Worm (Caenorhabditis elegans) whole organism, dauer: ENCODE measurements around the gene F31D4.8.

Experiments
- unc-62 ChIP-seq: sonication (generic microtip); optimal IDR thresholded peaks from 2 replicates; lab custom pipeline; 2017; ENCODE audit warnings: missing biosample characterization, missing genetic modification reagents, missing genetic modification characterization

F31D4.8 gene

DNA sequence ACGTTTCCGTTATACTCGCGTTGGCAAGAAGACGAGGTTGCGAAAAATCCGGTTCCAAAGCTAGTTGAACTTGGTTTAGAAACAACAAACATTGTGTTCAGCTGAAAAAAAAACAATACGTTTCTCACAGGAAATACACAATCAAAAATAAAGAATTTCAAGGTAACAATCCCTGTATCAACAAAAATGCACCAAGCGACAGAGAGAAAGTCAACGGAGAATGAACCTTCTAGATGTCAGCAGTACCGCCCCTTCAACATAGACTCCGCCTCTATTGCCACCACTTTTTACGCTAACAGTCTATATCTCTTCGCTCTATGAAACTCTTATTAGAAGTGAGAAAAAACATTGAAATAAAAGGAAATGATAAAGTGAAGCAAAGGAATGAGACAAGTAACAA is at the start of gene F31D4.8:
F31D4.8 (minus strand) TSS at position 101 of the 400 bp plus-strand sequence.
- no peak for TF ChIP-seq unc-62 (GFP tag; lab: Kevin White, UChicago)

DNA sequence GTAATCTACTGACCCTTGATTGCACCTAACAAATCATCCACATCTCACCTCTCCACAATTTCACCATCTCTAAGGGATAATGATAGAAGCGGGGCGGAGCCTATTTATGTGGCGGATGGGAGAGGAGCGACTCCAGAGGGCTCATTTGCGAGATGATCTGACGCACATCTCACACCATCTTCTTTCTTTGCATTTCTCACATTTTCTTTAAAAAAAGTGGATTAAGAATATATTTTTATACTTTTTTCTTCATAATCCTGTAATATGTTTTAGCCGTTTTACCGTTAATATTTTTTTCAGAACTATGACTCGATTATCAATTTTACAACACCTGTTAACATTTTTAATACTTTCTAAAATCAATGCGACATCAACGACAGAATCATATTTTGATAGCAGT is 47.0 kb upstream of the F31D4.8 start, which contains the start of gene pbo-5:
pbo-5 (plus strand) TSS at position 301 of the 400 bp plus-strand sequence.
- no peak for TF ChIP-seq unc-62 (GFP tag; lab: Kevin White, UChicago)

DNA sequence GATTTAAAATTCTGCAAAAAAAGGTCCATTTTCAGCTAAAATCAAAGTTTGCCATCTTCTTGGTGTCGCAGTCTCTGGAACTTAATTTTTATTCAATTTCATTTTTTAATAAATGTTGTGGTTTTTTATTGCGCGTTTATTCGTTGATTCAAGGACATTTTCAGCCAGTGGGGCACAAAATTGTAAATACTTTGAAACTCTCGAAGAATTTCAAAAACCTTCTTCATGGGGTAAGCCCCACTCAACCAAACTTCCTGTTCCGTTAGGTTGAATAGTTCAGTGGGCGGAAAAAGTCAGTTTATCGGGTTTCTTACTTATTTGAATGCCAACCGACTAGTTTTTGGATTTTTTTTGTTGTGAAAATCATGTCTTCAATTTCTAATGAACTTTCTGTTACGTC is 41.9 kb upstream of the F31D4.8 start, which contains the start of gene ttll-9:
ttll-9 (plus strand) TSS at position 301 of the 400 bp plus-strand sequence.
- TF ChIP-seq unc-62 (GFP tag; lab: Kevin White, UChicago): no peak

DNA sequence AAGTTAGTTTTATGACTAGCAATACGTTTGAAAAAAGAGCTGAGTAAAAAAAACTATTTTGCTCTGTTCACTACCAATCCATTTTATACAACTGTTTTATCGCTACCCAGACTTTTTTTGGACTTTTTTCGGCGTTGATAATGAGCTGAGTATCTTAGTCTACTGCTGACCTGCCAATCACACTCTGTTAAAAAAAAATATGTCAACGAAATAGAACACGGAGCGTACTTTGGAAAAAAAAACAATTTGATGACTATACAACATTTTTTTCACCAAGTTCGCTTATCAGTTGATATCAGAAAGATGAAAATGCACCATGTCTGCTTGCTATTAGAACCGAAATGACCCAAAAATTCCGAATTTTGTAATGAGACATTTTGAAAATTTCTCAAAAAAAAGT is 41.5 kb upstream of the F31D4.8 start:
- TF ChIP-seq unc-62 (GFP tag; lab: Kevin White, UChicago): no peak

DNA sequence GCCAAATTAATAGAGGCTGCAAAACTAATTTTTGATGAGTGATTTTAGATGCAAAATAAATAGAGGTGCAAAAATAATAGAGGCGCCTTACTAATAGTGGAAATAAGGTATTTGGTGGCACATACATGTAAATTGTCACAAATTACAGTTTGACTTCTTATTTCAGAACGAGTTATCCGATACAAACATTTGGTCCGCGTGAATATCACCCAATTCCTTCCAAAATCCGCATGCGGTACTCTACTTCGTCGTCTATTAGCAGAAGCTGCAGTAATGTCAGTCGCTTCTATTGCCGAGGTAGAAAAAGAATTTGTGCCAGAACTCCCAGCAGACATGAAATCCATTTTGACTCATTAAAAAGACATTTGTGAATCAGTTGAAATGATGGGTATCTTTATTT is 38.7 kb upstream of the F31D4.8 start:
- no peak for TF ChIP-seq unc-62 (GFP tag; lab: Kevin White, UChicago)

DNA sequence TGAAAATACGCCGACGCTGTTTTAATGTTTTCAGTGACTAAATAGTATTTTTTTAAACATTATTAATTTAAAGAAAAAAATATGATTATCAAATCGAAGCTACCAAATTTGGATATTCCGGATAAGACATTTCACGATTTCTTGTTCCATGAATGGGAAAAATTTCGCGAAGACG is 35.8 kb upstream of the F31D4.8 start, which contains the start of gene acs-12:
acs-12 (plus strand) TSS at position 76 of the 175 bp plus-strand sequence.
- TF ChIP-seq unc-62 (GFP tag; lab: Kevin White, UChicago): no peak

DNA sequence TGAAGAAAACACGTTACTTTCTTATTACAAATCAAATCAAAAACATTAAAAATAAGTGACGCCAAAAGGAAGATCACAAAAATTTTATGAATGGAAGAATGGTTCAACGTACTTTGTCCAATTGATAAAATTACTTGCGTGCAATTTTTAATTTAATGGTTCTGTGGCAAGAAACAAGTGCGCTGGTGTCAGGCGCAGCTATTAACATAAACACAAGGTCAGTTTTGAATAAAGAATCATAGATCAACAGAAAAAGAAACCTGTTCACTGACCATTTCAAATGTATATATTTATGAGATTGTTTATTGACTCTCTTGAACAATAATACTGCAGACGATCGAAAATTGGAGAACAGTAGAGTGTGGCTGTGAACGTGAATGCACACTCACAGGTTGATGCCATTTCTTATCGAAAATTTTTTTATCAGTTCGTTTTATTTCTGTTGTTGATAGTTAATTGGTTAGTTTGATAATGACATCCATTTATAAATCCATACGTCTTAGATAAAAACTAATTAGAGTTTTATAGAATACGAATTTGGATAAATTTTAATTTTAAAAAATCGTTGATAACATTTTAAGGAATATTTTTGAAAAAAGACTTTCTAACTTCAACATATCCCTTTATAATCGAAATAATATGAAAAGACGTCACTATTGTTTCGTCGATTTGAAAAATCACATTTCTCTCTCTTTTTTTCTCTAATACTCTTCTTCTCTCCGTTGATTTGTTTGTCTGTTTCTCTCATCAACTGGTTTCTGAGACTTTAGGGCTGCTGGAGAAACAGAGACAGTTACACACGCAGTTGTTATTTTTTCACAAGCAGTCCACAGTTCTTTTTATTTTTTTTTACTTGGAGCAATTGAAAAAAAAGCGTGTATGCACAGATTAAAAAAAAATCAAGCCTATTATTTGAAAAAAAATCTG is 35.2 kb upstream of the F31D4.8 start, which contains the start of gene amx-3:
amx-3 (minus strand) TSS at position 548 of the 927 bp plus-strand sequence.
- TF ChIP-seq unc-62 (GFP tag; lab: Kevin White, UChicago): no peak

DNA sequence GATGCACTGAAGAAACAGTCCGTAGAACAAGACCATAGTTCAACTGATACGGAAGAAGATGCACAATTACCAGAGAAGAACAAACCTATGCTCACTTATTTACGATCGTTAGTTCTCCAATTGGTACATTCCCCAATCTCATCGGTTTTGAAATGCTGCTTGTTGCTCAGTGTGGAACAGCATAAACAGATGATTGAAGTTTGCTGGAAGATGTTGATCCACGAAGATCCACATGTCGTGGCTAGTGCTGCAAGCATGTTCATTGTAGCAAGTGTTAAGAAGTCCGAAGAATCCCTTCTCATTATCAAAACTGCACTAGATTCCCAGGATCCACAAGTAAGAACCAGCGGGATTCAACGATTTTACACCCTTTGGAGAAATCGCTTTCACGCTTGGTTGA is 23.6 kb upstream of the F31D4.8 start:
- no peak for TF ChIP-seq unc-62 (GFP tag; lab: Kevin White, UChicago)

DNA sequence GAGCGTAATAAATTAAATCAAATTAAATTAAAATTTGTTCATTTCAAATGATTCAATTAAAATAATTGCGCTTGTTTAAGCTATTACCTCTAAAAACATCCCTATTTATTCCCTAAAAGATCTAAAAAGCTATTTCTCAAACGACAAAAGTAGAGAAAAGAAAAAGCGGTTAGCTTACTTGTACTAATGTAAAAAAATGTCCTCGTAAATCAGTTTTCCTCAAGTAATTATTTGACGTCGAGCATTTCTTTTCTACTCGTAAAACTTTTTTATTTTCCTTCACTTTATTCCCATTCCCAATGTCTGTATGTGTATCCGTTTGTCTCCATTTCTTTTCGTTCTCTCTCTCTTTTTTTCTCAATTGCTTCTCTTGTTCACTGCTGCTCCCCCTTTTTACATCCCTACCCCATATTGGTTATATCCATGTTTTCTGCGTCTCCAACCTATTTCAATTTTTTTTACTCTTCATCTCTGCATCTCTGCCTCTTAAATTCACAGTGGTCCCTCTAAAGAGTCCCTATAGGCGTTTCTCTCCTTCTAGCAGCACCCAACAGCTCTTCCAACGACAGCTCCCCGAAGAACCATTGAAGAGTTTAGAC is 10.9 kb upstream of the F31D4.8 start, which contains the start of gene unc-80:
unc-80 (plus strand) TSS at position 533 of the 599 bp plus-strand sequence.
- TF ChIP-seq unc-62 (GFP tag; lab: Kevin White, UChicago): no peak

DNA sequence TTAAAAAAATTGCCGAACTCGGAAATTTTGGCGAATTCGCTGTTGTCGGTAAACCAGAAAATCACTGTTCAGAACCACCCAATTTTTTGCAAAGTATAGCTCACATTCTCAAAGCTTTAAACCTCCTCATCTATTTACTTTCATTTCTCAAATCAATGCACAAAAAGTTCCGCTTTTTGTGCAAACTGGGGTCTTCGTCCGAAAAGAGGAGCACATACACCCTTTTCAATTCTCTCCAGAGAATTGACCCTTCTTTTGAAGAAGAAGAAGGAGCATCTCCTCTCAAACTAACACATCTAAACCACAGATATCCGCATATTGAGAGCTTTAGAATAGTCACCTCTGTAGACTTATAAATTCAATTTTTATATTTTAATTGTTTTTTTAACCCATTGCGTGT is 7.1 kb upstream of the F31D4.8 start:
- no peak for TF ChIP-seq unc-62 (GFP tag; lab: Kevin White, UChicago)

DNA sequence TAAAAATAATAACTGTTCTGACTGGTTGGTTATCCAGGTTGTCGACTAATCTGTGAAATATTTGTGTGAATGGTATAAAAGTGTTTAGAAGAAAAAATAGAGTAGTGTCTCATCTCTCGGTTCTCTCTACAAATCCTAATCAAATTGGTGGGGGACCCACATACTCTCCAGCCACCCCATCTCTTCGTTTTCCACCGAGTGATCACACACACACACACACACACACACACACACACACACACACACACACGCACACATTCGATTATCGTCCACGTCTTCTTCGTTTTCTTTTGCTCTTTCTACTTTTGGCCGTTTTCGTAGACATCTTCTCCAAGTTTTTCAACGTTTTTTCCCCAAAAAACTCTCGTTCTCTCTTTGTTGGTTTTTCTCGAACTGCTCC is 4.9 kb upstream of the F31D4.8 start:
- TF ChIP-seq unc-62 (GFP tag; lab: Kevin White, UChicago): no peak

DNA sequence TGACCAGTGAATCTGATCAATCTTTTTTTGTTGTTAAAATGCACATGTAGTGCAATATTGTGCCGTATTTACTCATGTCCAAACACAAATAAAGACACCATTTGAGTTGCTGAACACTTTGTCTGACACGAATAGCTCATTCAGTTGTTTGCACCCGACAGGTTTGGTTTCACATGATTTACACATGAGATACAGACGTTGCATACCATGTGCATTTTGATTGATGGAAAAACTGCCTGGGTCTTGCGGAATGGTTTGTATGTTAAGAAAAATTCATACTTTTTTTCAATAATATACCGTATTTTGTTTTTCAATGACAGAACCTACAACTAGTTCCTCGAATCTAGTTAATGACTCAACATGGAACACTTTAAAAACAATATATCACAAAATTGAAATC is 3.0 kb upstream of the F31D4.8 start:
- TF ChIP-seq unc-62 (GFP tag; lab: Kevin White, UChicago): no peak

DNA sequence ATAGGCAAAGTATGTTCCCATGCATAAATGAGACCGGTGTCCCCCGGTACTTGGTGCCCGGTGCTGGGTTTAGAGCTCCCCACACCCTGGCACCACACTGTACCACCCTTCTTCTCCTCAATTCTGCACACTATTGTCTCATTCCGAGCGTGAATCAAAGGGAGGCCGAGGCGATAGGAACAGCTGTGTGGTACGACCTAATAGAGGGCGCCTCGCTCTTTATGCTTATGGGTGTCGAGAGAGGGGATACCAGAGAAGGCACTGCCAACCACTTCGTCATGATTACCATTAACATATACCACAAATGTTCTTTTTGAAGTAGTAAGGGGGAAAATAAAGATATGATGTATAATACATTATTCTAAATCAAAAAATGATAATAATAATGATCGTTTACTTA is 2.4 kb upstream of the F31D4.8 start:
- TF ChIP-seq unc-62 (GFP tag; lab: Kevin White, UChicago): no peak

DNA sequence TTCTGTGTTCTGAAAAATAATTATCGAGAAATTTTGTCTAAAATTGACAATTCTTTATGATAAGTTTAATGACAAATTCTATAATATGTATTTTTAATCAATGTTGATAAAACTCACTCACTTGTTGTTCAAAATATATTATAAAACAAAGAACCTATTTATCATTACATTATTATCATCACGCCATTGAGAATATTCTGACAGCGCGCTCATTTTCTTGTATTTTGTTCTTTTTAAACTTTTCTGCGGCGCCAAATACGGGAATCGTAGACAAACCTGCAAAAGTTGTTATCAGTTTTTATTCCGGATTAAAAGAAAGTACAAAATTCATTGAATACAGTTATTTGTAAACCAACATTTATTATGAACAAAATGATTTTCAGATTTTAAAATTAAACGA is 1.8 kb downstream of the F31D4.8 start:
- TF ChIP-seq unc-62 (GFP tag; lab: Kevin White, UChicago): no peak

DNA sequence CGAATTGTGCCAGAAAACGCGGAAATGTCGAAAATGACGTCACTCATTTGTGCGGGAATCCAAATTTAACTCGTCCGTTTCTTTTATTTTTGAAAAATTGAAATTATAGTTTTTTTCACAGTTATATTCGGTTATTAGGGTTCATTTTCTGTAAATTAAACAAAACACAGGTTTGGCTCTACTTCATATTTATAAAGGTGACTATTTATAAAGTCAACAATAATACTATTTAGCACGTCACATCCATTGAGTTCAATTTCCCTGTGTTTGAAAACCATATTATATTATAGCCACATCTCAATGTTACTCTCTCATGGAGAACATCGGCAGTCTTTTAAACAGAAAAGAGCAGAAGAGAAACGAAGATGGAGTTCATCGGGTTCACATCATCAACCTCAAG is 5.5 kb downstream of the F31D4.8 start, which contains the start of gene twk-35:
twk-35 (plus strand) TSS at position 301 of the 400 bp plus-strand sequence.
- no peak for TF ChIP-seq unc-62 (GFP tag; lab: Kevin White, UChicago)

DNA sequence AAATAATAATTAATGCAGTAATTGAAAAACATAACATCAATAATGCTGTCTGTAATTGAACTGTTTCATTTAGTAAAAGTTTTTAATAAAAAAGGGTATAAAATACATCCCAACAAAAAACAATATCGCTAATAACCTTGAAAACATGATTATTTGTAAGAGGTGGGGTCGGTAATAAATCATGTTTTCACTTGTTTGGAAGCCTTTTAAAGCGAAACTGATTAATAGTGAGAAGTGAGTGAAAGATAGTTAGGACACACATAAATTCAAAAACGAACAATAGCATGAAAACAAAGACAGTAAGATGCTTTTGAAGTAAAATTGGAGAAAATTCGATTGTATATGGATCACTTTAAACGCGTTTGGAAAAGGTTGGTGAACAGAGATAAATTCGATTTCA is 7.1 kb downstream of the F31D4.8 start, which contains the start of gene try-4:
try-4 (minus strand) TSS at position 74 of the 400 bp plus-strand sequence.
- TF ChIP-seq unc-62 (GFP tag; lab: Kevin White, UChicago): no peak
